Worm (Caenorhabditis elegans): ENCODE results near the gene unc-85.

ce11 chrII:4701482-4702119, at the start of gene unc-85:
- TF ChIP-seq flt-1 (GFP tag; IDR thresholded peaks at IDR 0.05) (peak; percentile 63), ets-7 (tag; optimal IDR thresholded peaks at IDR 0.05) (peak; percentile 58), scrt-1 (GFP tag; IDR thresholded peaks at IDR 0.05) (peak; percentile 71)
